Worm (Caenorhabditis elegans) whole organism, midembryonic: ENCODE data around the gene txt-10.

ENCODE experiments used
- T22C8.4 ChIP-seq: fragments of 200-800 bp; sonication (Bioruptor generic); IDR thresholded peaks from 2 replicates; pipeline ENCODE4 v1.3.6; 2022; ENCODE audit warnings: missing genetic modification characterization, missing compliant biosample characterization
- cog-1 ChIP-seq: sonication (generic microtip); optimal IDR thresholded peaks from 2 replicates; lab custom pipeline; 2016; ENCODE audit warnings: missing genetic modification characterization, missing compliant biosample characterization
- flt-1 ChIP-seq: fragments of 200-800 bp; sonication (Bioruptor generic); IDR thresholded peaks from 2 replicates; pipeline ENCODE4 v1.3.6; 2022; ENCODE audit warnings: missing genetic modification characterization, missing compliant biosample characterization
- med-1 ChIP-seq: sonication (generic microtip); optimal IDR thresholded peaks from 2 replicates; lab custom pipeline; 2017; ENCODE audit warnings: missing genetic modification characterization, mild to moderate bottlenecking, missing compliant biosample characterization, antibody characterized with exemption, missing genetic modification reagents; ENCODE audit not compliant: insufficient read depth
- ref-1 ChIP-seq: fragments of 200-800 bp; sonication (Bioruptor generic); conservative IDR thresholded peaks from 2 replicates; pipeline ENCODE4 v1.3.6; 2022; ENCODE audit warnings: missing genetic modification reagents, missing genetic modification characterization, missing compliant biosample characterization
- tab-1 ChIP-seq: fragments of 200-800 bp; sonication (Bioruptor generic); IDR thresholded peaks from 2 replicates; pipeline ENCODE4 v1.3.6; 2022; ENCODE audit warnings: missing genetic modification characterization, missing compliant biosample characterization
- ztf-23 ChIP-seq: fragments of 200-800 bp; sonication (Bioruptor generic); IDR thresholded peaks from 2 replicates; pipeline ENCODE4 v1.3.6; 2022; ENCODE audit warnings: missing genetic modification reagents, missing genetic modification characterization, missing compliant biosample characterization
- ztf-29 ChIP-seq: fragments of 200-800 bp; sonication (Bioruptor generic); IDR thresholded peaks from 2 replicates; pipeline ENCODE4 v1.3.6; 2022; ENCODE audit warnings: missing genetic modification reagents, missing genetic modification characterization, missing compliant biosample characterization

- no peak for TF ChIP-seq med-1
- no peak for TF ChIP-seq tab-1 (GFP tag; lab: Robert Waterston, UW)
- TF ChIP-seq T22C8.4 (GFP tag; lab: Robert Waterston, UW): no peak
- TF ChIP-seq cog-1 (tag; lab: Kevin White, UChicago): no peak
- no peak for TF ChIP-seq flt-1 (GFP tag; lab: Robert Waterston, UW)
- no peak for TF ChIP-seq ztf-29 (GFP tag; lab: Robert Waterston, UW)
- TF ChIP-seq ref-1: no peak
- no peak for TF ChIP-seq ztf-23
Observed at ce11 chrV:10564140-10564539, 31.5 kb upstream of the txt-10 start.
